Worm (Caenorhabditis elegans) whole organism, early embryonic: Measurements from ENCODE around the gene efr-3.

Experiments used
- B0310.2 ChIP-seq: sonication (generic microtip); optimal IDR thresholded peaks from 2 replicates; lab custom pipeline; 2016; ENCODE audit warnings: mild to moderate bottlenecking, missing genetic modification characterization, missing compliant biosample characterization
- F13C5.2 ChIP-seq: sonication (generic microtip); optimal IDR thresholded peaks from 2 replicates; lab custom pipeline; 2017; ENCODE audit warnings: mild to moderate bottlenecking, missing genetic modification characterization, inconsistent platforms, missing compliant biosample characterization
- aly-1 ChIP-seq: sonication (generic microtip); optimal IDR thresholded peaks from 2 replicates; lab custom pipeline; 2016; ENCODE audit warnings: missing genetic modification characterization, missing compliant biosample characterization
- ama-1 ChIP-seq: fragments of 150-350 bp; optimal IDR thresholded peaks from 2 replicates; lab custom pipeline; 2014
- ceh-13 ChIP-seq: fragments of 200-800 bp; sonication (Bioruptor generic); optimal IDR thresholded peaks from 2 replicates; lab custom pipeline; 2018; ENCODE audit warnings: mild to moderate bottlenecking, missing genetic modification characterization, missing compliant biosample characterization
- ceh-36 ChIP-seq: sonication (generic microtip); optimal IDR thresholded peaks from 2 replicates; lab custom pipeline; 2016; ENCODE audit warnings: missing genetic modification characterization, inconsistent platforms, missing compliant biosample characterization
- ets-7 ChIP-seq: sonication (generic microtip); optimal IDR thresholded peaks from 2 replicates; lab custom pipeline; 2016; ENCODE audit warnings: missing genotype, missing genetic modification characterization, missing compliant biosample characterization
- flt-1 ChIP-seq: fragments of 200-800 bp; sonication (Bioruptor generic); IDR thresholded peaks from 2 replicates; pipeline ENCODE4 v1.3.6; 2022; ENCODE audit warnings: missing genetic modification characterization, missing compliant biosample characterization
- hmbx-1 ChIP-seq: sonication (generic microtip); optimal IDR thresholded peaks from 2 replicates; lab custom pipeline; 2016; ENCODE audit warnings: mild to moderate bottlenecking, missing genetic modification characterization, missing compliant biosample characterization
- hmg-4 ChIP-seq: fragments of 200-800 bp; sonication (Bioruptor generic); optimal IDR thresholded peaks from 2 replicates; lab custom pipeline; 2018; ENCODE audit warnings: mild to moderate bottlenecking, missing genetic modification characterization, missing compliant biosample characterization
- hnd-1 ChIP-seq: sonication (generic microtip); optimal IDR thresholded peaks from 2 replicates; lab custom pipeline; 2016; ENCODE audit warnings: missing genetic modification characterization, missing compliant biosample characterization
- pes-1 ChIP-seq: fragments of 200-800 bp; sonication (Bioruptor generic); IDR thresholded peaks from 2 replicates; pipeline ENCODE4 v1.3.6; 2022; ENCODE audit warnings: missing genetic modification reagents, missing genetic modification characterization, missing compliant biosample characterization
- scrt-1 ChIP-seq: fragments of 200-800 bp; sonication (Bioruptor generic); IDR thresholded peaks from 2 replicates; pipeline ENCODE4 v1.3.6; 2022; ENCODE audit warnings: missing genetic modification characterization, missing compliant biosample characterization
- sea-1 ChIP-seq: fragments of 200-800 bp; sonication (Bioruptor generic); conservative IDR thresholded peaks from 2 replicates; pipeline ENCODE4 v1.3.6; 2022; ENCODE audit warnings: missing genetic modification characterization, missing compliant biosample characterization
- tbx-11 ChIP-seq: fragments of 200-800 bp; sonication (Bioruptor generic); IDR thresholded peaks from 2 replicates; pipeline ENCODE4 v1.3.6; 2022; ENCODE audit warnings: missing genetic modification characterization, missing compliant biosample characterization
- tbx-37 ChIP-seq: fragments of 200-800 bp; sonication (Bioruptor generic); conservative IDR thresholded peaks from 2 replicates; pipeline ENCODE4 v1.3.6; 2022; ENCODE audit warnings: missing genetic modification reagents, missing genetic modification characterization, missing compliant biosample characterization
- tra-4 ChIP-seq: sonication (generic microtip); optimal IDR thresholded peaks from 2 replicates; lab custom pipeline; 2017; ENCODE audit warnings: missing genetic modification characterization, missing compliant biosample characterization

The efr-3 gene

ce11 chrII:6355396-6356346 lies 34.7 kb upstream of the efr-3 start, which contains the start of gene C32D5.11:
Gene C32D5.11, minus strand, starts transcription at chrII:6355446.
- TF ChIP-seq tbx-11 (GFP tag; lab: Robert Waterston, UW) (no peak), hmg-4 (peak; percentile 28), sea-1 (GFP tag; lab: Robert Waterston, UW) (no peak), ceh-13 (GFP tag; lab: Kevin White, UChicago) (no peak), flt-1 (GFP tag; lab: Robert Waterston, UW) (no peak), ets-7 (tag; lab: Kevin White, UChicago) (no peak), F13C5.2 (no peak), tra-4 (tag; lab: Kevin White, UChicago) (no peak), pes-1 (no peak), hmbx-1 (no peak), aly-1 (no peak), ceh-36 (tag; lab: Kevin White, UChicago) (no peak), tbx-37 (GFP tag; lab: Robert Waterston, UW) (no peak), scrt-1 (GFP tag; lab: Robert Waterston, UW) (0 out of 2 replicates have a peak, but pooled peaks have one; percentile 11), B0310.2 (tag; lab: Kevin White, UChicago) (no peak), hnd-1 (tag; lab: Kevin White, UChicago) (no peak), ama-1 (lab: Kevin White, UChicago) (no peak)

DNA sequence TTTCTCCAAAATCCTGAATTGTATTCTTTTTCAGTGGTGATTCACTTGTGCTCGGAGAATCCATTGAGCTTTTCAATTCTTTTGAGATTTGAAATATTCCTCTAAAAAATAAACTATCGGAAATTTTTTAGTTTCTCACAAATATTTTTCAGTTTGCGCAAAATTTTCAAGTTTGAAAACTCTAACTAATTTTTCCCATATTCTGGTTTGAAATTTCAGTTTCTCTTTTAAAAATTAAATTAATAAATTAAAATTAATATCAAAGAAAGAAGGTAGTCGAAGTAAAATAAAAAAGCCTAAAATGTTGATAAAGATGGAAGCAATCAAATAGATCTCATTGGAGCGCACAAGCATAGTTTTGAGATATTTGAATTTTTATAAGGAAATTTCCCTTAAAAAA lies 30.9 kb upstream of the efr-3 start, which contains the start of gene C32D5.10:
Gene C32D5.10, minus strand, starts transcription at position 101 of the 400 bp plus-strand sequence.
- no peak for TF ChIP-seq aly-1
- no peak for TF ChIP-seq tbx-11 (GFP tag; lab: Robert Waterston, UW)
- TF ChIP-seq ceh-13 (GFP tag; lab: Kevin White, UChicago): no peak
- TF ChIP-seq tbx-37 (GFP tag; lab: Robert Waterston, UW): no peak
- no peak for TF ChIP-seq hmg-4
- TF ChIP-seq pes-1: no peak

DNA sequence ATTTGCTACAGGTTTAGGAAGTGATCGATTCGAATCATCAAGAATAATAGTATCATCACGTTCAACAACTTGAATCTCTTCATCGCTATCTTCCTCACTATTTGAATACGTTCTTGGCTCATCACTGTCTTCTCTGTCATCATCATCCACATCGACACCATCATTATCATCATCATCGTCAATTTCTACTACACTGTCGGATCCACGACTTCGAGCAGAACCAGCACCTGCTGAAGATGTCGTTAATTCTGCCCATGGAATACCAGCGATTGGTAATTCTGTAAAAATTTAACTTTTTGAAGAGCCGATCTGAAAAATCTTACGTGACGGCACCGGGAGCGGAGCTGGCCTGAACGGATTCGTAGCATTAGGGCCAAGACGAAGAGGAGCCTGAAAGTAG lies 29.0 kb upstream of the efr-3 start:
- TF ChIP-seq F13C5.2 (no peak), ets-7 (tag; lab: Kevin White, UChicago) (no peak), sea-1 (GFP tag; lab: Robert Waterston, UW) (no peak), ceh-36 (tag; lab: Kevin White, UChicago) (no peak), flt-1 (GFP tag; lab: Robert Waterston, UW) (no peak), tbx-37 (GFP tag; lab: Robert Waterston, UW) (no peak), tbx-11 (GFP tag; lab: Robert Waterston, UW) (no peak), pes-1 (no peak), ceh-13 (GFP tag; lab: Kevin White, UChicago) (no peak), hmg-4 (no peak), tra-4 (tag; lab: Kevin White, UChicago) (no peak), hnd-1 (tag; lab: Kevin White, UChicago) (no peak), scrt-1 (GFP tag; lab: Robert Waterston, UW) (no peak)

- no peak for TF ChIP-seq F13C5.2
- TF ChIP-seq aly-1: peak; percentile 9
- TF ChIP-seq flt-1 (GFP tag; lab: Robert Waterston, UW): 0 out of 2 replicates have a peak, but pooled peaks have one; percentile 51
- peak; percentile 34 for TF ChIP-seq hmg-4
- no peak for TF ChIP-seq B0310.2 (tag; lab: Kevin White, UChicago)
- TF ChIP-seq ets-7 (tag; lab: Kevin White, UChicago): no peak
- peak; percentile 35 for TF ChIP-seq ceh-36 (tag; lab: Kevin White, UChicago)
- TF ChIP-seq hmbx-1: no peak
- TF ChIP-seq hnd-1 (tag; lab: Kevin White, UChicago): peak; percentile 6
- 0 out of 2 replicates have a peak, but pooled peaks have one; percentile 8 for TF ChIP-seq pes-1
These were observed 27.4 kb upstream of the efr-3 start for ce11 chrII:6348360-6348759.

ce11 chrII:6347341-6348118 lies 26.6 kb upstream of the efr-3 start, which contains the start of gene lgg-1:
Gene lgg-1, minus strand, starts transcription at chrII:6347719.
- no peak for TF ChIP-seq hmbx-1
- TF ChIP-seq sea-1 (GFP tag; lab: Robert Waterston, UW): 0 out of 2 replicates have a peak, but pooled peaks have one; percentile 48
- peak; percentile 20 for TF ChIP-seq F13C5.2
- no peak for TF ChIP-seq ceh-13 (GFP tag; lab: Kevin White, UChicago)
- TF ChIP-seq ama-1 (lab: Kevin White, UChicago): peak; percentile 23

DNA sequence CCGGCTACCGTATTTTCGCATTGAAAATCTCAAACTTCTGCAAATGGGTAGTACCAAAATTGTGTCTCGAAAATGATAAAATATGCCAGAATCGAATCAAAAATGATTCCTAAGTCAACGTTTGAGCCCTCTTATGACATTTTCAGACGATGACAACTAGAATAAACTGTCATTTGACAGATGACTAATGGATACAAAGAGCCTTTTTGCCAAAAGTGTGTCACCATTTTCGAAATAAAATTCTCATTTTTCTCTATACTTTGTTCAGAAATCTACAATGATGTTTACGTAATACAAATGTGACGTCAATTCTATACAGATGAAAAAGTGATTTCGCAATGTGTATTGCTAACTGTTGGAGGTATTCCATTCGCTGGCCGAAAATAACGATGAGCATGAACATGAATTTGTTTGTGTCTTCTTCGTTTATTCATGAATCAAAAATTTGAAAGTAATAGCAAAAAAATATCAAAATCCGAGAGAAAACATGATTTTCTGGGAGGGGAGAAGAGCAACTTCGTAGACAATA lies 25.7 kb upstream of the efr-3 start:
- TF ChIP-seq flt-1 (GFP tag; lab: Robert Waterston, UW) (no peak), hmbx-1 (peak; percentile 18), ceh-36 (tag; lab: Kevin White, UChicago) (peak; percentile 19)
